Worm (Caenorhabditis elegans) whole organism, mixed stage, embryonic: ENCODE data around the gene K02E11.3.

Experiments used
- blmp-1 ChIP-seq: fragments of 150-350 bp; optimal IDR thresholded peaks from 2 replicates; lab custom pipeline; 2014; ENCODE audit warnings: missing biosample characterization, missing genetic modification characterization
- ces-1 ChIP-seq: fragments of 150-350 bp; optimal IDR thresholded peaks from 2 replicates; lab custom pipeline; 2014; ENCODE audit warnings: missing biosample characterization, missing genetic modification reagents, missing genetic modification characterization
- cnd-1 ChIP-seq: fragments of 200-800 bp; sonication (Bioruptor generic); optimal IDR thresholded peaks from 2 replicates; lab custom pipeline; 2018; ENCODE audit warnings: mild to moderate bottlenecking, missing genetic modification characterization, missing compliant biosample characterization
- drap-1 ChIP-seq: fragments of 200-800 bp; sonication (Bioruptor generic); optimal IDR thresholded peaks from 3 replicates; lab custom pipeline; 2018; ENCODE audit warnings: mild to moderate bottlenecking, missing genetic modification characterization, missing compliant biosample characterization
- elt-1 ChIP-seq: sonication (generic microtip); optimal IDR thresholded peaks from 2 replicates; lab custom pipeline; 2017; ENCODE audit warnings: missing genetic modification characterization, mild to moderate bottlenecking, missing compliant biosample characterization, antibody characterized with exemption, moderate library complexity, borderline replicate concordance; ENCODE audit not compliant: insufficient read depth
- elt-3 ChIP-seq: fragments of 150-350 bp; optimal IDR thresholded peaks from 2 replicates; lab custom pipeline; 2014; ENCODE audit warnings: missing biosample characterization, missing genetic modification characterization
- lsy-2 ChIP-seq: fragments of 150-350 bp; optimal IDR thresholded peaks from 2 replicates; lab custom pipeline; 2014; ENCODE audit warnings: missing biosample characterization, missing genetic modification characterization
- nhr-12 ChIP-seq: fragments of 150-350 bp; optimal IDR thresholded peaks from 2 replicates; lab custom pipeline; 2014; ENCODE audit warnings: missing biosample characterization, missing genetic modification characterization
- nhr-237 ChIP-seq: fragments of 150-350 bp; optimal IDR thresholded peaks from 2 replicates; lab custom pipeline; 2014; ENCODE audit warnings: missing biosample characterization, missing genetic modification characterization
- nhr-28 ChIP-seq: fragments of 150-350 bp; optimal IDR thresholded peaks from 2 replicates; lab custom pipeline; 2014; ENCODE audit warnings: missing biosample characterization, missing genetic modification characterization
- sptf-1 ChIP-seq: sonication (generic microtip); optimal IDR thresholded peaks from 2 replicates; lab custom pipeline; 2017; ENCODE audit warnings: mild to moderate bottlenecking, missing genetic modification characterization, moderate library complexity, missing compliant biosample characterization
- unc-62 ChIP-seq: fragments of 150-350 bp; optimal IDR thresholded peaks from 2 replicates; lab custom pipeline; 2014; ENCODE audit warnings: missing biosample characterization, missing genetic modification reagents, missing genetic modification characterization
- ztf-11 ChIP-seq: fragments of 150-350 bp; optimal IDR thresholded peaks from 2 replicates; lab custom pipeline; 2014; ENCODE audit warnings: missing biosample characterization, missing genetic modification characterization

ce11 chrV:14260831-14261230, 14.2 kb upstream of the K02E11.3 start, which contains the start of gene F40G12.2:
- no peak for TF ChIP-seq cnd-1 (tag; lab: Kevin White, UChicago)
- no peak for TF ChIP-seq nhr-12 (tag; lab: Kevin White, UChicago)
- no peak for TF ChIP-seq nhr-237
- no peak for TF ChIP-seq elt-3 (tag; lab: Kevin White, UChicago)
- TF ChIP-seq lsy-2 (tag; lab: Kevin White, UChicago), result no peak
- TF ChIP-seq drap-1 (GFP tag; lab: Kevin White, UChicago), result no peak
- TF ChIP-seq ces-1 (GFP tag; lab: Kevin White, UChicago), result no peak
- TF ChIP-seq blmp-1 (tag; lab: Kevin White, UChicago), result no peak
- TF ChIP-seq unc-62 (GFP tag; lab: Kevin White, UChicago), result no peak
- no peak for TF ChIP-seq elt-1 (tag; lab: Kevin White, UChicago)
- no peak for TF ChIP-seq sptf-1 (tag; lab: Kevin White, UChicago)
- TF ChIP-seq nhr-28 (tag; lab: Kevin White, UChicago), result no peak
- TF ChIP-seq ztf-11 (tag; lab: Kevin White, UChicago), result no peak
